Worm (Caenorhabditis elegans) whole organism, young adult: ENCODE data around the gene ZK1290.1.
A peak's percentile ranks its signal among the peaks of the same experiment; 100 is the strongest.

Experiments
- B0261.1 ChIP-seq: sonication (generic microtip); optimal IDR thresholded peaks from 2 replicates; lab custom pipeline; 2016; ENCODE audit warnings: mild to moderate bottlenecking, missing genetic modification characterization, moderate library complexity, missing compliant biosample characterization
- K12H6.12 ChIP-seq: fragments of 200-800 bp; sonication (Bioruptor generic); optimal IDR thresholded peaks from 2 replicates; lab custom pipeline; 2018; ENCODE audit warnings: mild to moderate bottlenecking, missing genetic modification characterization, missing compliant biosample characterization
- Y53F4B.3 ChIP-seq: fragments of 200-800 bp; sonication (Bioruptor generic); IDR thresholded peaks from 2 replicates; pipeline ENCODE4 v1.3.6; 2022; ENCODE audit warnings: missing genetic modification reagents, missing genetic modification characterization, missing compliant biosample characterization
- Y56A3A.18 ChIP-seq: fragments of 200-800 bp; sonication (Bioruptor generic); IDR thresholded peaks from 2 replicates; pipeline ENCODE4 v1.3.6; 2022; ENCODE audit warnings: missing genetic modification reagents, missing genetic modification characterization, missing compliant biosample characterization
- Y79H2A.3 ChIP-seq: fragments of 200-800 bp; sonication (Bioruptor generic); conservative IDR thresholded peaks from 2 replicates; pipeline ENCODE4 v1.3.6; 2022; ENCODE audit warnings: missing genetic modification reagents, missing genetic modification characterization, missing compliant biosample characterization
- attf-5 ChIP-seq: fragments of 200-800 bp; sonication (Bioruptor generic); optimal IDR thresholded peaks from 2 replicates; lab custom pipeline; 2018; ENCODE audit warnings: mild to moderate bottlenecking, missing genetic modification characterization, missing compliant biosample characterization
- bed-1 ChIP-seq: fragments of 200-800 bp; sonication (Bioruptor generic); IDR thresholded peaks from 2 replicates; pipeline ENCODE4 v1.3.6; 2022; ENCODE audit warnings: missing genetic modification reagents, missing genetic modification characterization, missing compliant biosample characterization
- bed-2 ChIP-seq: fragments of 200-800 bp; sonication (Bioruptor generic); IDR thresholded peaks from 2 replicates; pipeline ENCODE4 v1.3.6; 2022; ENCODE audit warnings: missing genetic modification reagents, missing genetic modification characterization, missing compliant biosample characterization
- ceh-27 ChIP-seq: fragments of 200-800 bp; sonication (Bioruptor generic); optimal IDR thresholded peaks from 2 replicates; lab custom pipeline; 2018; ENCODE audit warnings: mild to moderate bottlenecking, missing genetic modification characterization, moderate library complexity, missing compliant biosample characterization
- dox-1 ChIP-seq: fragments of 200-800 bp; sonication (Bioruptor generic); IDR thresholded peaks from 2 replicates; pipeline ENCODE4 v1.3.6; 2022; ENCODE audit warnings: missing genetic modification reagents, missing genetic modification characterization, missing compliant biosample characterization
- dpl-1 ChIP-seq: fragments of 150-350 bp; optimal IDR thresholded peaks from 2 replicates; lab custom pipeline; 2014; ENCODE audit warnings: missing biosample characterization, missing genetic modification reagents, missing genetic modification characterization
- efl-1 ChIP-seq: fragments of 150-350 bp; optimal IDR thresholded peaks from 2 replicates; lab custom pipeline; 2014; ENCODE audit warnings: missing biosample characterization, missing genetic modification reagents, missing genetic modification characterization
- hsf-1 ChIP-seq: fragments of 200-800 bp; sonication (Bioruptor generic); IDR thresholded peaks from 2 replicates; pipeline ENCODE4 v1.3.6; 2022; ENCODE audit warnings: missing genetic modification reagents, missing genetic modification characterization, missing compliant biosample characterization
- lin-35 ChIP-seq, 3 experiments: fragments of 150-350 bp in 2 of 3; sonication (generic microtip) in 1 of 3; optimal IDR thresholded peaks; 2 replicates each; lab custom pipeline; 2014 to 2018; ENCODE audit warnings: missing biosample characterization in 3 of 3, missing genetic modification characterization in 3 of 3, missing genetic modification reagents in 3 of 3
- lin-40 ChIP-seq: sonication (generic microtip); optimal IDR thresholded peaks from 2 replicates; lab custom pipeline; 2016; ENCODE audit warnings: missing genetic modification characterization, mild to moderate bottlenecking, missing compliant biosample characterization, missing genotype, missing genetic modification reagents
- lin-54 ChIP-seq: fragments of 200-800 bp; sonication (Bioruptor generic); optimal IDR thresholded peaks from 2 replicates; lab custom pipeline; 2018; ENCODE audit warnings: mild to moderate bottlenecking, missing genetic modification characterization, missing compliant biosample characterization
- lsl-1 ChIP-seq: fragments of 200-800 bp; sonication (Bioruptor generic); optimal IDR thresholded peaks from 2 replicates; lab custom pipeline; 2018; ENCODE audit warnings: mild to moderate bottlenecking, missing genetic modification characterization, moderate library complexity, missing compliant biosample characterization
- madf-6 ChIP-seq: fragments of 200-800 bp; sonication (Bioruptor generic); IDR thresholded peaks from 2 replicates; pipeline ENCODE4 v1.3.6; 2022; ENCODE audit warnings: missing genetic modification reagents, missing genetic modification characterization, missing compliant biosample characterization
- mcd-1 ChIP-seq: fragments of 200-800 bp; sonication (Bioruptor generic); IDR thresholded peaks from 2 replicates; pipeline ENCODE4 v1.3.6; 2022; ENCODE audit warnings: missing genetic modification reagents, missing genetic modification characterization, missing compliant biosample characterization
- mes-4 ChIP-seq: sonication (generic microtip); optimal IDR thresholded peaks from 2 replicates; lab custom pipeline; 2016; ENCODE audit warnings: missing genotype, missing genetic modification characterization, missing compliant biosample characterization
- nfya-1 ChIP-seq: sonication (generic microtip); optimal IDR thresholded peaks from 2 replicates; lab custom pipeline; 2017; ENCODE audit warnings: antibody characterized with exemption, missing compliant biosample characterization, missing genetic modification characterization, borderline replicate concordance; ENCODE audit not compliant: insufficient read depth
- nhr-80 ChIP-seq: sonication (generic microtip); optimal IDR thresholded peaks from 2 replicates; lab custom pipeline; 2016; ENCODE audit warnings: missing genetic modification characterization, missing compliant biosample characterization
- rcor-1 ChIP-seq: fragments of 200-800 bp; sonication (Bioruptor generic); IDR thresholded peaks from 2 replicates; pipeline ENCODE4 v1.3.6; 2022; ENCODE audit warnings: missing genetic modification reagents, missing genetic modification characterization, missing compliant biosample characterization
- rec-8 ChIP-seq, 2 experiments: sonication (generic microtip); optimal IDR thresholded peaks; 2 replicates each; lab custom pipeline; 2016; ENCODE audit warnings: mild to moderate bottlenecking in 2 of 2, missing genetic modification characterization in 2 of 2, missing genetic modification reagents in 2 of 2, missing genotype in 2 of 2, missing biosample characterization in 1 of 2, missing compliant biosample characterization in 1 of 2, moderate library complexity in 1 of 2
- snpc-1.1 ChIP-seq: sonication (generic microtip); optimal IDR thresholded peaks from 2 replicates; lab custom pipeline; 2017; ENCODE audit warnings: missing genetic modification characterization, mild to moderate bottlenecking, missing compliant biosample characterization, antibody characterized with exemption, moderate library complexity, missing genotype, missing genetic modification reagents; ENCODE audit not compliant: insufficient read depth
- tbp1 ChIP-seq: fragments of 200-800 bp; sonication (Bioruptor generic); optimal IDR thresholded peaks from 2 replicates; lab custom pipeline; 2018; ENCODE audit warnings: mild to moderate bottlenecking, missing genetic modification characterization, missing compliant biosample characterization
- zfh-2 ChIP-seq: fragments of 200-800 bp; sonication (Bioruptor generic); conservative IDR thresholded peaks from 2 replicates; pipeline ENCODE4 v1.3.6; 2022; ENCODE audit warnings: missing genetic modification reagents, missing genetic modification characterization, missing compliant biosample characterization
- zim-3 ChIP-seq: sonication (generic microtip); optimal IDR thresholded peaks from 2 replicates; lab custom pipeline; 2017; ENCODE audit warnings: mild to moderate bottlenecking, missing genetic modification characterization, moderate library complexity, missing compliant biosample characterization
- ztf-26 ChIP-seq: sonication (generic microtip); optimal IDR thresholded peaks from 2 replicates; lab custom pipeline; 2017; ENCODE audit warnings: missing genetic modification characterization, missing compliant biosample characterization
- ztf-6 ChIP-seq: fragments of 200-800 bp; sonication (Bioruptor generic); IDR thresholded peaks from 2 replicates; pipeline ENCODE4 v1.3.6; 2022; ENCODE audit warnings: missing genetic modification reagents, missing genetic modification characterization, missing compliant biosample characterization

The ZK1290.1 gene

DNA sequence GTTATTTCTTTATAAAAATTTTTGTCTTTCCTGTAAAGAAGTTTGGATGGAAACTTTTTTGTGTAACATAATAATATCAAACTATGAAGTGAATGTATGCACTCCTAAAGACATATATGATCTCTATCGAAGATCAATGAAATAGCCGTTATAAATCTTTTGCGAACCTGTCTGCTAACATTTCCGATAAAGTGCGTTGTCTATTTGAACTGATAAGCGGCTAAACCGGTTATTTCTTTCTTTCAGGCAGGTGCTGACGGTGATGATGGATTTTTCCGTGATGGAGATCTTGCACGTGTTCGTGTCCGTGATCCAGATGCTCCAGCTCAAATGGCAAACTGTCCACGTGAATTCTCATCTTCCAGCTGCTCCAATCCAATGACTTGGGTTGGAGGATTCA, 30.1 kb upstream of the ZK1290.1 start:
- TF ChIP-seq madf-6: no peak
- TF ChIP-seq, all 124 proteins: peak for 0

DNA sequence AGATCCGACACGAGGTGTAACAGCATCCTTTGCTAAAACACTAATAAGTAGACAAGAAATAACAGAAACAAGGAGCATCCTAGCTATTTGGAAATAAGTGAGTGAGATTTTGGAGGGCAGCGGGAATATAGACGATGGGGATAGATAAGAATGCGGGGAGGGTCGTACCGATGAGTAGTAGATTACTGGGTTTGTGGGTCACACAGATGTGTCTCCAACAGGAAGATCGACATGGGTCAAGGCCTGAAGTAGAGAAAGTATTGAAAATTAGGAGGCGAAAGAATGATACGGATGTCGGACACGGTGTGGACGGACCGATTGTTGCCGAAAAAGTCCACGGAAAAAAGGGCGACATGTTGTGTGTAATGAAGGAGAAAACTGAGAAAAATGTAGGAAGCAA, 27.2 kb upstream of the ZK1290.1 start, which contains the start of gene wrt-10:
Gene wrt-10 (minus strand): TSS at position 195 of the 400 bp plus-strand sequence.
- TF ChIP-seq nfya-1 (tag; lab: Kevin White, UChicago): no peak
- no peak for TF ChIP-seq Y56A3A.18 (GFP tag; lab: Robert Waterston, UW)
- TF ChIP-seq ztf-6 (GFP tag; lab: Robert Waterston, UW): no peak
- TF ChIP-seq, all 124 proteins: peak for 0

DNA sequence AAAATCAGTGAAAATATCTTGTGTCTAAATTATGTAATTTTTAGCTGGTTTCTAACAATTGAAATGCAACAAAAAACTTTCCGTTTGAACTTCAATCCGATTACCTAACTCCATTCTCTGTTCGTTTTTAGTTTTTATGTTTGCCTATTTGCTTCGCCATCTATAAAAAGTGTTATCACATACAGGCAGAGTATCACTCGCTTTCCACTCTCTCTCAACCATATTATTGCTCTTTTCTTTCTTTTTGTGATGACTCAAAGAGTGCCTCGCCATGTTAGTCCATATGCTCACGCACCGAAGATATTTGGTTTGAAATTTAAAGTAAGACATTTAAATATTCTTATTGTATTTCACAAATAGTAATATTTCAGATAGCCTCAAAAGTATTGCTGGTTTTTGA, 26.6 kb upstream of the ZK1290.1 start, which contains the start of gene ZK1290.13:
Gene ZK1290.13 (plus strand): TSS at position 73 of the 400 bp plus-strand sequence.
- TF ChIP-seq rec-8 (tag; optimal IDR thresholded peaks at IDR 0.05; lab: Kevin White, UChicago) (no peak), bed-2 (GFP tag; lab: Robert Waterston, UW) (no peak), ceh-27 (GFP tag; lab: Kevin White, UChicago) (no peak), snpc-1.1 (no peak), ztf-6 (GFP tag; lab: Robert Waterston, UW) (no peak), nhr-80 (tag; lab: Kevin White, UChicago) (peak; percentile 48), Y53F4B.3 (GFP tag; lab: Robert Waterston, UW) (no peak)
- TF ChIP-seq, all 124 proteins: peak for 1

DNA sequence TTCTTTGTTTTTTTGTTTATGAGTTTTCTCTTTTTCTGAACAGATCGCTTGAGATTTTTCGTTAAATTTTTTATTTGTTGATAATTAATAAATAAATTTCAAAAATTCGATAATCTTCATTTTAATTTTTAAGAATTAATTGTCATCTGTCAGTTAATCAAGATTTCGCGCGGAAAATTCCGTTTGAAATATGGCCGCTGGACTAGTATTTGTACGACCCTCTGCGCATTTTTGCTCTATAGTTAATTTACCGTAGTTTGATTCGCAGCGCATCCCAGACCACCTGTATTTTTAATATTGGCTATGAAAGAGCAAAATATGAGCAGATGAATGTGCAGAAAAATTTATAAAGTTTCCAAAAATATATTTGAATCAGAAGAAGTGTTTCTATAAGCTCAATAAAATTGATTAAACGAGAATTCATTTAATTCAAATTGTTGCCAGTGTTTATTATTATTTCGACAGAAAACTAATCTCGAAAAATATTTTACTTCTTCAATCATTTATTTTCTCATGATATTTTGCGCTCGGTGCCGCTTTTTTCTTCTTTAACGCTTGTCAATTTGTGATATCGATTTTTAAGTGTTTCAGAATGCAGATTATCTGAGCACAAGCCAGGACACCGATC, 23.8 kb upstream of the ZK1290.1 start, which contains the start of gene nfi-1:
Gene nfi-1 (plus strand): TSS at position 578 of the 628 bp plus-strand sequence.
- no peak for TF ChIP-seq ztf-26
- TF ChIP-seq lin-40: no peak
- peak; percentile 49 for TF ChIP-seq lsl-1 (GFP tag; lab: Kevin White, UChicago)
- no peak for TF ChIP-seq bed-2 (GFP tag; lab: Robert Waterston, UW)
- no peak for TF ChIP-seq B0261.1
- no peak for TF ChIP-seq zim-3 (tag; lab: Kevin White, UChicago)
- TF ChIP-seq bed-1 (GFP tag; lab: Robert Waterston, UW): no peak
- TF ChIP-seq mcd-1 (GFP tag; lab: Robert Waterston, UW): peak; percentile 49; the same call in 1 of the 2 replicates
- TF ChIP-seq nhr-80 (tag; lab: Kevin White, UChicago): peak; percentile 35
- no peak for TF ChIP-seq Y56A3A.18 (GFP tag; lab: Robert Waterston, UW)
- no peak for TF ChIP-seq Y79H2A.3 (GFP tag; lab: Robert Waterston, UW)
- TF ChIP-seq ceh-27 (GFP tag; lab: Kevin White, UChicago): peak; percentile 51
- TF ChIP-seq hsf-1: no peak
- TF ChIP-seq dox-1: peak; percentile 42; the same call in 1 of the 2 replicates
- TF ChIP-seq tbp1 (GFP tag; lab: Kevin White, UChicago): no peak
- peak; percentile 36 for TF ChIP-seq lin-54 (GFP tag; lab: Kevin White, UChicago)
- TF ChIP-seq efl-1 (GFP tag; lab: Kevin White, UChicago): peak; percentile 59
- no peak for TF ChIP-seq mes-4 (tag; lab: Kevin White, UChicago)
- TF ChIP-seq zfh-2 (GFP tag; lab: Robert Waterston, UW): no peak
- peak; percentile 22 for TF ChIP-seq dpl-1
- no peak for TF ChIP-seq rcor-1 (GFP tag; lab: Robert Waterston, UW)
- TF ChIP-seq lin-35 (GFP tag; optimal IDR thresholded peaks at IDR 0.05; lab: Kevin White, UChicago): peak in 1 of 3 experiments; percentile 42
- TF ChIP-seq K12H6.12 (tag; lab: Kevin White, UChicago): peak; percentile 32
- peak; percentile 57 for TF ChIP-seq attf-5 (GFP tag; lab: Kevin White, UChicago)
